Worm (Caenorhabditis elegans): ENCODE measurements around the gene W06H8.2.

- TF ChIP-seq lin-39 (tag; optimal IDR thresholded peaks at IDR 0.05) (no peak), nhr-237 (tag; optimal IDR thresholded peaks at IDR 0.05) (no peak), tbx-2 (tag; optimal IDR thresholded peaks at IDR 0.05) (no peak), pha-4 (tag; optimal IDR thresholded peaks at IDR 0.05) (no peak), fos-1 (tag; optimal IDR thresholded peaks at IDR 0.05) (no peak), daf-12 (tag; optimal IDR thresholded peaks at IDR 0.05) (no peak), unc-39 (tag; optimal IDR thresholded peaks at IDR 0.05) (no peak), skn-1 (tag; optimal IDR thresholded peaks at IDR 0.05) (no peak), nhr-77 (tag; optimal IDR thresholded peaks at IDR 0.05) (no peak)
Measured at ce11 chrV:6212566-6212965, 6.0 kb downstream of the W06H8.2 start.
